Worm (Caenorhabditis elegans) whole organism, early embryonic: ENCODE data around the gene cdo-1.

Experiments used
- B0310.2 ChIP-seq: sonication (generic microtip); optimal IDR thresholded peaks from 2 replicates; lab custom pipeline; 2016; ENCODE audit warnings: mild to moderate bottlenecking, missing genetic modification characterization, missing compliant biosample characterization
- F13C5.2 ChIP-seq: sonication (generic microtip); optimal IDR thresholded peaks from 2 replicates; lab custom pipeline; 2017; ENCODE audit warnings: mild to moderate bottlenecking, missing genetic modification characterization, inconsistent platforms, missing compliant biosample characterization
- aly-1 ChIP-seq: sonication (generic microtip); optimal IDR thresholded peaks from 2 replicates; lab custom pipeline; 2016; ENCODE audit warnings: missing genetic modification characterization, missing compliant biosample characterization
- ama-1 ChIP-seq: fragments of 150-350 bp; optimal IDR thresholded peaks from 2 replicates; lab custom pipeline; 2014
- ceh-13 ChIP-seq: fragments of 200-800 bp; sonication (Bioruptor generic); optimal IDR thresholded peaks from 2 replicates; lab custom pipeline; 2018; ENCODE audit warnings: mild to moderate bottlenecking, missing genetic modification characterization, missing compliant biosample characterization
- ceh-36 ChIP-seq: sonication (generic microtip); optimal IDR thresholded peaks from 2 replicates; lab custom pipeline; 2016; ENCODE audit warnings: missing genetic modification characterization, inconsistent platforms, missing compliant biosample characterization
- ets-7 ChIP-seq: sonication (generic microtip); optimal IDR thresholded peaks from 2 replicates; lab custom pipeline; 2016; ENCODE audit warnings: missing genotype, missing genetic modification characterization, missing compliant biosample characterization
- flt-1 ChIP-seq: fragments of 200-800 bp; sonication (Bioruptor generic); IDR thresholded peaks from 2 replicates; pipeline ENCODE4 v1.3.6; 2022; ENCODE audit warnings: missing genetic modification characterization, missing compliant biosample characterization
- hmbx-1 ChIP-seq: sonication (generic microtip); optimal IDR thresholded peaks from 2 replicates; lab custom pipeline; 2016; ENCODE audit warnings: mild to moderate bottlenecking, missing genetic modification characterization, missing compliant biosample characterization
- hmg-4 ChIP-seq: fragments of 200-800 bp; sonication (Bioruptor generic); optimal IDR thresholded peaks from 2 replicates; lab custom pipeline; 2018; ENCODE audit warnings: mild to moderate bottlenecking, missing genetic modification characterization, missing compliant biosample characterization
- hnd-1 ChIP-seq: sonication (generic microtip); optimal IDR thresholded peaks from 2 replicates; lab custom pipeline; 2016; ENCODE audit warnings: missing genetic modification characterization, missing compliant biosample characterization
- pes-1 ChIP-seq: fragments of 200-800 bp; sonication (Bioruptor generic); IDR thresholded peaks from 2 replicates; pipeline ENCODE4 v1.3.6; 2022; ENCODE audit warnings: missing genetic modification reagents, missing genetic modification characterization, missing compliant biosample characterization
- scrt-1 ChIP-seq: fragments of 200-800 bp; sonication (Bioruptor generic); IDR thresholded peaks from 2 replicates; pipeline ENCODE4 v1.3.6; 2022; ENCODE audit warnings: missing genetic modification characterization, missing compliant biosample characterization
- sea-1 ChIP-seq: fragments of 200-800 bp; sonication (Bioruptor generic); conservative IDR thresholded peaks from 2 replicates; pipeline ENCODE4 v1.3.6; 2022; ENCODE audit warnings: missing genetic modification characterization, missing compliant biosample characterization
- tbx-11 ChIP-seq: fragments of 200-800 bp; sonication (Bioruptor generic); IDR thresholded peaks from 2 replicates; pipeline ENCODE4 v1.3.6; 2022; ENCODE audit warnings: missing genetic modification characterization, missing compliant biosample characterization
- tbx-37 ChIP-seq: fragments of 200-800 bp; sonication (Bioruptor generic); conservative IDR thresholded peaks from 2 replicates; pipeline ENCODE4 v1.3.6; 2022; ENCODE audit warnings: missing genetic modification reagents, missing genetic modification characterization, missing compliant biosample characterization
- tra-4 ChIP-seq: sonication (generic microtip); optimal IDR thresholded peaks from 2 replicates; lab custom pipeline; 2017; ENCODE audit warnings: missing genetic modification characterization, missing compliant biosample characterization

Gene cdo-1

DNA sequence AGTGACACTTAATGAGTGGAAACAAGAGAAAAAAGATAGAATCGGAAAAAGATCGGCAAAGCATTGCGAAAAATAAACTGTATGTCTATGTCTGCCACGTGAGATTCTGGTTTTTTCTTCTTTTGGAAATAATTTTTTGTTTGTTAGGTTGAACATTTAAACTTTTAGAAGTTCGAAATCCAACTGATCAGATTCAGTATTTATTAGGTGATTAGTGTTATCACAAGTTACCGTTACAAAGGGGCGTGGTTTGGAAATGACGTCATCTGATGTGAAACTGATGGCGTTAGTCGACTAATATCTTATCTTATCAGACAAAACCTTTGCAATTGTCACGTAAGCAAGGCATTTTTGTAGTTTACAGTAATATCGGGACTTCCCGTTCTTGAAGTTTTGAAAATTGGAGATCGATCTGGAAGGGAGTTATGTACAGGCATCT, 934 bp upstream of the cdo-1 start:
- TF ChIP-seq hmbx-1 (no peak), B0310.2 (tag; lab: Kevin White, UChicago) (no peak), flt-1 (no peak), tbx-11 (GFP tag; lab: Robert Waterston, UW) (no peak), aly-1 (no peak), F13C5.2 (tag; lab: Kevin White, UChicago) (no peak), ama-1 (lab: Kevin White, UChicago) (no peak), scrt-1 (GFP tag; lab: Robert Waterston, UW) (no peak), hnd-1 (tag; lab: Kevin White, UChicago) (no peak)

DNA sequence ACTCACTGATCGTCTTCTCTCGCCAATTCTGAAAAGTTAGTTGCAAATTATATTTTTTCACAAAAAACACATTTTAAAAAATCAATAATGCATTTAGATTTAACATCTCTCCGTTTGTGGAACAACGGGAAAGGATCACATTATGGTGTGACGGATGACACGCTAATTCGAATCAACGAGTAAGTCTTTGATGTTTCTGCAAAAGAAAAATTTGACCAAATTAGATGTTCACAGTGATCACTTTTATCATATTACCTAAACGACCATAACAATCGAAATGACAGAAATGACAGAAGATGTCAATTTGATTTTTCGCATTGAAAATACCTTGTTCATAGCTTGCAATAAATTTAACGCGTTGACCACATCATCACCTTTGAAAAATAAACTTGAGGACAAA, 2.0 kb downstream of the cdo-1 start:
- no peak for TF ChIP-seq hmbx-1
- TF ChIP-seq aly-1 = no peak
- TF ChIP-seq ets-7 (tag; lab: Kevin White, UChicago) = no peak
- no peak for TF ChIP-seq scrt-1 (GFP tag; lab: Robert Waterston, UW)
- TF ChIP-seq tra-4 (tag; lab: Kevin White, UChicago) = no peak
- no peak for TF ChIP-seq ceh-13
- TF ChIP-seq tbx-11 (GFP tag; lab: Robert Waterston, UW) = no peak
- TF ChIP-seq ceh-36 (tag; lab: Kevin White, UChicago) = no peak
- no peak for TF ChIP-seq tbx-37
- no peak for TF ChIP-seq pes-1
- no peak for TF ChIP-seq hmg-4 (GFP tag; lab: Kevin White, UChicago)
- no peak for TF ChIP-seq B0310.2 (tag; lab: Kevin White, UChicago)
- TF ChIP-seq F13C5.2 (tag; lab: Kevin White, UChicago) = no peak
- TF ChIP-seq hnd-1 (tag; lab: Kevin White, UChicago) = no peak
- TF ChIP-seq sea-1 (GFP tag; lab: Robert Waterston, UW) = no peak
- no peak for TF ChIP-seq flt-1
- no peak for TF ChIP-seq ama-1 (lab: Kevin White, UChicago)

DNA sequence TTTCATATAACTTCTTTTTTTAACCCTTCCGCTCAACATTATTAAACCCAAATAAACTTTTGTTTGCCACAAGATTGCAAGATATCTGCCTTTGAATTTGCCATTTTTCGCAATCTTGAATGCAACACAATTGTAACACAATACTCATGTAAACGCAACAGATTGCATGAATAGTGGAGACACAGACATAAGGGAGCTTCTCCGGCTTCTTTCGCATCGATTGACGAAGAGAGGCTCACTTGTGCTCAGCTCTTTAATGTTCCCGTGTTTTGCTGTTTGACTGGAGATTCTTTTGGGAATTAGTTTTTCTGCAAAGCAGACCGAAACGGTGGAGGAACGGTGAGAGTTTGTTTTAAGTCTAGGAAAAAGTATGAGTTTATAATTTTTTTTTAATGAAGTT, 4.0 kb downstream of the cdo-1 start, which contains the start of gene F56F10.2:
F56F10.2 (plus strand) TSS at position 215 of the 400 bp plus-strand sequence.
- TF ChIP-seq ama-1 (lab: Kevin White, UChicago) = no peak
- peak; percentile 31 for TF ChIP-seq F13C5.2 (tag; lab: Kevin White, UChicago)
- TF ChIP-seq hmbx-1 = no peak
- no peak for TF ChIP-seq tbx-11 (GFP tag; lab: Robert Waterston, UW)
- no peak for TF ChIP-seq tra-4 (tag; lab: Kevin White, UChicago)
- TF ChIP-seq scrt-1 (GFP tag; lab: Robert Waterston, UW) = no peak
- no peak for TF ChIP-seq flt-1
- no peak for TF ChIP-seq ets-7 (tag; lab: Kevin White, UChicago)

DNA sequence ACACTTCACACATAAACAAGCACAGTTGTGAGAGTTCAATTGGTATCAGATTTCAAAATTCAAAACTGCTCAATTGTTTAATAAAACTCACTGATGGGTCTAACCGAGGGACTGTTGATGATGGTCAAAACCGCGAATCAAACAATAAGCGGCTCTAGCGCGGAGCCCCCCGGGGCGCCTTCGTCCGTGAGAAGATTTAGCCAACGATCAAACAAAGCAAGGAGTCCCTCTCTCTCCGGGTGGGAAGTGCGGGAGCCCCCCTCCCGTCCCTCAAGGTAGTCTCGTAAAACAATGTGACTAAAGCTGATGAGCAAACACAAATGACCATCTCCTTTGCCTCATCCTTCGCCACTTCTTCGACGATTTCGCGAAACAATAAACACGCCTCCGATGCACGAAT, 5.7 kb downstream of the cdo-1 start:
- TF ChIP-seq ets-7 (tag; lab: Kevin White, UChicago) (no peak), tbx-37 (no peak), tra-4 (tag; lab: Kevin White, UChicago) (no peak), tbx-11 (GFP tag; lab: Robert Waterston, UW) (no peak), hmg-4 (GFP tag; lab: Kevin White, UChicago) (no peak), sea-1 (GFP tag; lab: Robert Waterston, UW) (no peak), hnd-1 (tag; lab: Kevin White, UChicago) (no peak)

DNA sequence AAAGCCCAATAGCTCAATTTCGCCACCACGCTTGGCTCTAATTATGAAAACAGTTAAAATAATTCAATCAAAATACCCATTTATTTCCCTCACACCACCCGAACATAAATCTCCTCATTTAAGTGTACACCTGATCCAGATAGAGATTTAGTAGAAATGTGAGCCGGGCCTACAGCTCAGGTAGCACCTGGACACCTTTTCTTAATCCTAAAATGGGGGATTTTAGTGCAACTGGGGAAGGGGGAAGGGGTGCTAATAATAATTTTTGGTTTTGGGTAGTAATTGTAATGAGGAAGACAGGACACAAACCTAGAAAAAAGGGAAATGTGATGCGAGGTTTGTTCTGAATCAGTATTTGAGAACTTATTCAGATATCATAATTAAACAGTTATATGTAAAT, 9.8 kb downstream of the cdo-1 start:
- peak; percentile 36 for TF ChIP-seq ceh-36 (tag; lab: Kevin White, UChicago)
- no peak for TF ChIP-seq flt-1
- no peak for TF ChIP-seq ama-1 (lab: Kevin White, UChicago)

DNA sequence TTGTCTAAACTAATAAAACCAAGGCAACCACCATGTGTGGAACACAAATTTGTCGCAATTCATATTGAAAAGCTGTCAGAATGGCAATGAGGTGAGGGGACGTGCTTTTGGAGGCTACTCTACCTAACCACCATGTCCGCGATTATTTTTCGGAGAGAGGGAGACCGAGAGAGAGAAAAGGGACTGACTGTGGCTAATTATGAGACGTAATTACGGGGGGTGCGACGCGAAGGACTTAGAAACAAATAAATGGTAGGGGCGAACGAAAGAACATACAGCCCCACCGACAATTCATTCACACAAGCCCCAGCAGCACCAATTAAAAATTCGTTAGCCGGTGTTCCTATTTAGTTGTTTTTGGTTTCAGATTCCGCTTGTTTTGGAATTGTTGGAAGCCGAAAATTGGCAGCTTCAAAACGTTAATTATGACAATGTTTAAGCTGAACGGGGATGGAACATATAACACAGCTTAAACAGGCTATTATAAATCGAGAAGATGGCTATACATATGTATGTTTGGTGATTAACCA, 10.6 kb downstream of the cdo-1 start:
- TF ChIP-seq scrt-1 (GFP tag; lab: Robert Waterston, UW) (0 out of 2 replicates have a peak, but pooled peaks have one; percentile 16), hmg-4 (GFP tag; lab: Kevin White, UChicago) (peak; percentile 60), pes-1 (no peak)

DNA sequence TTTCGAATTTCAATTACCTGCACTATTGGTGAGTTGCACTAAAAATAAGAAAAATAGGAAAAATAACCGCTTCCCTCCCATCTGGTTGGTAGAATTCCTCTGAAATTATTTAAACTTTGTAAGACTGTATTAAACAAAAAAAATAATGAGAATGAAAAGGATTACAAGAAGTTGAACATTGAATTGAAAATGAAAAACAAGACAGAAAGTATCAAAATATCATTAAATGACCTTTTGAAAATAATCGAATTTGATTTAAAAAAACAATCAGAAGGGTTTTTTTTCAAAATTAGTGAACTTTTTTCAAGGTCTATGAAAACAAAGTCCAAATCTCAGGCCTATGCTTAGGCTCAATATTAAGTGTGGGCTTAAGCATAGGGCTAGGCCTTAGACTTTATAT, 12.0 kb downstream of the cdo-1 start, which contains the start of gene igcm-1:
igcm-1 (minus strand) TSS at position 101 of the 400 bp plus-strand sequence.
- TF ChIP-seq hmg-4 (GFP tag; lab: Kevin White, UChicago) (no peak), scrt-1 (GFP tag; lab: Robert Waterston, UW) (no peak), B0310.2 (tag; lab: Kevin White, UChicago) (no peak), pes-1 (no peak), flt-1 (no peak), tbx-11 (GFP tag; lab: Robert Waterston, UW) (no peak), ceh-36 (tag; lab: Kevin White, UChicago) (no peak), ama-1 (lab: Kevin White, UChicago) (no peak), F13C5.2 (tag; lab: Kevin White, UChicago) (no peak), hnd-1 (tag; lab: Kevin White, UChicago) (no peak), tbx-37 (no peak), sea-1 (GFP tag; lab: Robert Waterston, UW) (no peak), ets-7 (tag; lab: Kevin White, UChicago) (no peak), aly-1 (no peak), tra-4 (tag; lab: Kevin White, UChicago) (no peak), ceh-13 (no peak), hmbx-1 (no peak)

DNA sequence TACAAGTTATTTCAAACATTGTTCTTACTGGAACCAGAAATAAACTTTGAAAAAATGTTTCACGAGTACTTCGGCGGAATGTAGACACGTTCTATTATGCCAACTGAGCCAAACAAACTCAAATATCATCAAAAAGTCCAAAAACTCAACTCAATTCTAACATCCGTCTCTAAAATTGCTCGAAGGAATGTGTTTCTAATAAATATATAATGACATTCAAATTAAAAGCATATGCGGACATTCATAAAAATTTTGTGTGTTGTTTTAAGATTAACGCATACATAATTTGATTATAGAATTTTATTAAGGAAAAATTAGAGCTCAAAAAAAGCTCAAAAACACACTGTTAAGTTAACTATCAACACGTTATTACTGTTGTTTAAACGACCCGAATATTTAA, 17.9 kb downstream of the cdo-1 start:
- TF ChIP-seq ama-1 (lab: Kevin White, UChicago) = no peak
- TF ChIP-seq ets-7 (tag; lab: Kevin White, UChicago) = no peak
- no peak for TF ChIP-seq flt-1
- no peak for TF ChIP-seq aly-1
- TF ChIP-seq tbx-11 (GFP tag; lab: Robert Waterston, UW) = no peak
- TF ChIP-seq hnd-1 (tag; lab: Kevin White, UChicago) = no peak
- TF ChIP-seq F13C5.2 (tag; lab: Kevin White, UChicago) = no peak
- no peak for TF ChIP-seq hmg-4 (GFP tag; lab: Kevin White, UChicago)
- TF ChIP-seq hmbx-1 = no peak
- no peak for TF ChIP-seq sea-1 (GFP tag; lab: Robert Waterston, UW)
